Fruit fly (Drosophila melanogaster): Measurements from ENCODE around the gene frj.

dm6 chr2L:6448334-6448703 is 7.5 kb upstream of the frj start, which contains the start of gene Acox3:
- TF ChIP-seq tai (GFP tag; optimal IDR thresholded peaks at IDR 0.05) = no peak
- no peak for TF ChIP-seq OdsH (GFP tag; optimal IDR thresholded peaks at IDR 0.05)
- no peak for TF ChIP-seq sage (GFP tag; optimal IDR thresholded peaks at IDR 0.05)
- no peak for TF ChIP-seq lola (GFP tag; optimal IDR thresholded peaks at IDR 0.05)
- TF ChIP-seq br (GFP tag; optimal IDR thresholded peaks at IDR 0.05) = no peak
- TF ChIP-seq Myc (optimal IDR thresholded peaks at IDR 0.05) = no peak
- no peak for TF ChIP-seq Dif (GFP tag; optimal IDR thresholded peaks at IDR 0.05; ENCODE audit: partially characterized antibody)
- no peak for TF ChIP-seq brk (GFP tag; optimal IDR thresholded peaks at IDR 0.05)
- TF ChIP-seq h (GFP tag; optimal IDR thresholded peaks at IDR 0.05) = no peak
- no peak for TF ChIP-seq Mio (GFP tag; optimal IDR thresholded peaks at IDR 0.05)
- TF ChIP-seq Dfd (GFP tag; optimal IDR thresholded peaks at IDR 0.05) = no peak
